Fruit fly (Drosophila melanogaster) whole organism, embryonic: ENCODE data around the gene Hsp22.

Experiments used
- Ada2b ChIP-seq: fragments of 200-800 bp; sonication (Bioruptor generic); IDR thresholded peaks from 2 replicates; pipeline ENCODE4 v1.3.6; 2022; ENCODE audit warnings: missing biosample characterization, missing genetic modification characterization
- Asciz ChIP-seq: fragments of 200-800 bp; sonication (Bioruptor generic); optimal IDR thresholded peaks from 2 replicates; lab custom pipeline; 2017; ENCODE audit warnings: missing biosample characterization, mild to moderate bottlenecking, missing genetic modification characterization, missing genetic modification reagents
- B-H1 ChIP-seq: fragments of 200-800 bp; sonication (Bioruptor generic); IDR thresholded peaks from 3 replicates; pipeline ENCODE4 v1.3.6; 2022; ENCODE audit warnings: missing biosample characterization, missing genetic modification characterization
- Bgb ChIP-seq: fragments of 200-800 bp; sonication (Bioruptor generic); IDR thresholded peaks from 2 replicates; pipeline ENCODE4 v1.3.6; 2022; ENCODE audit warnings: missing biosample characterization, missing genetic modification characterization; ENCODE audit not compliant: partially characterized antibody
- Blimp-1 ChIP-seq: fragments of 200-800 bp; sonication (Bioruptor generic); optimal IDR thresholded peaks from 3 replicates; lab custom pipeline; 2018; ENCODE audit warnings: missing biosample characterization, missing genetic modification characterization, mild to moderate bottlenecking, moderate library complexity, missing genetic modification reagents
- CG12391 ChIP-seq: fragments of 200-800 bp; sonication (Bioruptor generic); optimal IDR thresholded peaks from 3 replicates; lab custom pipeline; 2018; ENCODE audit warnings: missing biosample characterization, mild to moderate bottlenecking, missing genetic modification characterization, moderate library complexity
- CG12659 ChIP-seq: fragments of 200-800 bp; sonication (Bioruptor generic); optimal IDR thresholded peaks from 3 replicates; lab custom pipeline; 2017; ENCODE audit warnings: mild to moderate bottlenecking, missing biosample characterization, missing genetic modification reagents, missing genetic modification characterization
- CG13624 ChIP-seq: fragments of 200-800 bp; sonication (Bioruptor generic); optimal IDR thresholded peaks from 2 replicates; lab custom pipeline; 2016; ENCODE audit warnings: missing biosample characterization, missing genetic modification characterization
- CG13894 ChIP-seq: fragments of 200-800 bp; sonication (Bioruptor generic); optimal IDR thresholded peaks from 3 replicates; lab custom pipeline; 2018; ENCODE audit warnings: missing biosample characterization, mild to moderate bottlenecking, missing genetic modification characterization, moderate library complexity
- CG2199 ChIP-seq: fragments of 200-800 bp; sonication (Bioruptor generic); IDR thresholded peaks from 3 replicates; pipeline ENCODE4 v1.3.6; 2022; ENCODE audit warnings: missing biosample characterization, missing genetic modification characterization
- CG42726 ChIP-seq: fragments of 200-800 bp; sonication (Bioruptor generic); IDR thresholded peaks from 2 replicates; pipeline ENCODE4 v1.3.6; 2022; ENCODE audit warnings: missing biosample characterization, missing genetic modification characterization; ENCODE audit not compliant: partially characterized antibody
- CG4854 ChIP-seq: fragments of 200-800 bp; sonication (Bioruptor generic); optimal IDR thresholded peaks from 2 replicates; lab custom pipeline; 2016; ENCODE audit warnings: missing biosample characterization, missing genetic modification characterization, inconsistent platforms
- CG7745 ChIP-seq: fragments of 200-800 bp; sonication (Bioruptor generic); optimal IDR thresholded peaks from 2 replicates; lab custom pipeline; 2018; ENCODE audit warnings: missing biosample characterization, mild to moderate bottlenecking, missing genetic modification characterization, moderate library complexity
- CG8765 ChIP-seq: fragments of 200-800 bp; sonication (Bioruptor generic); IDR thresholded peaks from 2 replicates; pipeline ENCODE4 v1.3.6; 2022; ENCODE audit warnings: missing biosample characterization, missing genetic modification characterization
- CrebB ChIP-seq: fragments of 200-800 bp; sonication (Bioruptor generic); optimal IDR thresholded peaks from 3 replicates; lab custom pipeline; 2018; ENCODE audit warnings: missing biosample characterization, mild to moderate bottlenecking, missing genetic modification characterization
- Drgx ChIP-seq: fragments of 200-800 bp; sonication (Bioruptor generic); IDR thresholded peaks from 2 replicates; pipeline ENCODE4 v1.3.6; 2022; ENCODE audit warnings: missing biosample characterization, missing genetic modification characterization
- Gsc ChIP-seq: fragments of 200-800 bp; sonication (Bioruptor generic); IDR thresholded peaks from 2 replicates; pipeline ENCODE4 v1.3.6; 2022; ENCODE audit warnings: missing biosample characterization, missing genetic modification characterization
- HLH3B ChIP-seq: fragments of 200-800 bp; sonication (Bioruptor generic); IDR thresholded peaks from 2 replicates; pipeline ENCODE4 v1.3.6; 2022; ENCODE audit warnings: missing biosample characterization, missing genetic modification characterization
- Hey ChIP-seq: fragments of 200-800 bp; sonication (Bioruptor generic); optimal IDR thresholded peaks from 3 replicates; lab custom pipeline; 2018; ENCODE audit warnings: missing biosample characterization, mild to moderate bottlenecking, missing genetic modification characterization
- Lhr ChIP-seq: fragments of 200-800 bp; sonication (Bioruptor generic); optimal IDR thresholded peaks from 3 replicates; lab custom pipeline; 2017; ENCODE audit warnings: mild to moderate bottlenecking, missing biosample characterization, missing genetic modification reagents, missing genetic modification characterization
- Lim3 ChIP-seq: fragments of 200-800 bp; sonication (Bioruptor generic); IDR thresholded peaks from 2 replicates; pipeline ENCODE4 v1.3.6; 2022; ENCODE audit warnings: missing biosample characterization, missing genetic modification characterization
- NC2β ChIP-seq: fragments of 200-800 bp; sonication (Bioruptor generic); optimal IDR thresholded peaks from 2 replicates; lab custom pipeline; 2016; ENCODE audit warnings: missing biosample characterization, missing genetic modification characterization
- Nf-YB ChIP-seq: fragments of 200-800 bp; sonication (Bioruptor generic); optimal IDR thresholded peaks from 3 replicates; lab custom pipeline; 2019; ENCODE audit warnings: missing biosample characterization, mild to moderate bottlenecking, missing genetic modification characterization, moderate library complexity
- Opbp ChIP-seq: fragments of 200-800 bp; sonication (Bioruptor generic); IDR thresholded peaks from 3 replicates; pipeline ENCODE4 v1.3.6; 2022; ENCODE audit warnings: missing biosample characterization, missing genetic modification characterization; ENCODE audit not compliant: partially characterized antibody
- Ptx1 ChIP-seq: fragments of 200-800 bp; sonication (Bioruptor generic); IDR thresholded peaks from 2 replicates; pipeline ENCODE4 v1.3.6; 2022; ENCODE audit warnings: missing biosample characterization, missing genetic modification characterization
- Spps ChIP-seq: fragments of 200-800 bp; sonication (Bioruptor generic); optimal IDR thresholded peaks from 2 replicates; lab custom pipeline; 2018; ENCODE audit warnings: missing biosample characterization, mild to moderate bottlenecking, missing genetic modification characterization
- Xrp1 ChIP-seq: fragments of 200-800 bp; sonication (Bioruptor generic); IDR thresholded peaks from 2 replicates; pipeline ENCODE4 v1.3.6; 2022; ENCODE audit warnings: missing biosample characterization, missing genetic modification characterization
- caup ChIP-seq: fragments of 200-800 bp; sonication (Bioruptor generic); optimal IDR thresholded peaks from 3 replicates; lab custom pipeline; 2017; ENCODE audit warnings: missing biosample characterization, mild to moderate bottlenecking, missing genetic modification characterization, moderate library complexity; ENCODE audit not compliant: severe bottlenecking
- ci ChIP-seq: fragments of 200-800 bp; sonication (Bioruptor generic); IDR thresholded peaks from 3 replicates; pipeline ENCODE4 v1.3.6; 2022; ENCODE audit warnings: missing biosample characterization, missing genetic modification characterization
- crc ChIP-seq: fragments of 200-800 bp; sonication (Bioruptor generic); optimal IDR thresholded peaks from 2 replicates; lab custom pipeline; 2016; ENCODE audit warnings: missing biosample characterization, missing genetic modification characterization
- dimm ChIP-seq: fragments of 200-800 bp; sonication (Bioruptor generic); IDR thresholded peaks from 2 replicates; pipeline ENCODE4 v1.3.6; 2022; ENCODE audit warnings: missing biosample characterization, missing genetic modification characterization
- fd64A ChIP-seq: fragments of 200-800 bp; sonication (Bioruptor generic); optimal IDR thresholded peaks from 3 replicates; lab custom pipeline; 2018; ENCODE audit warnings: missing biosample characterization, mild to moderate bottlenecking, missing genetic modification characterization
- grau ChIP-seq: fragments of 200-800 bp; optimal IDR thresholded peaks from 3 replicates; lab custom pipeline; 2019; ENCODE audit warnings: missing biosample characterization, mild to moderate bottlenecking, missing genetic modification characterization, moderate library complexity
- gsb-n ChIP-seq: fragments of 200-800 bp; sonication (Bioruptor generic); optimal IDR thresholded peaks from 3 replicates; lab custom pipeline; 2018; ENCODE audit warnings: missing biosample characterization, mild to moderate bottlenecking, missing genetic modification characterization
- h ChIP-seq: fragments of >200 bp; optimal IDR thresholded peaks from 2 replicates; lab custom pipeline; 2017
- hkb ChIP-seq, 2 experiments: fragments of 200-800 bp in 1 of 2; fragments of >200 bp in 1 of 2; sonication (Bioruptor generic) in 1 of 2; IDR thresholded peaks in 1 of 2; optimal IDR thresholded peaks in 1 of 2; 2 replicates each; pipeline versions ENCODE4 v1.3.6 to Lab custom; 2017 to 2022; ENCODE audit warnings: missing biosample characterization in 1 of 2, missing genetic modification characterization in 1 of 2
- inv ChIP-seq: fragments of 200-800 bp; sonication (Bioruptor generic); IDR thresholded peaks from 2 replicates; pipeline ENCODE4 v1.3.6; 2022; ENCODE audit warnings: missing biosample characterization, missing genetic modification characterization; ENCODE audit not compliant: partially characterized antibody
- mirr ChIP-seq: fragments of 200-800 bp; sonication (Bioruptor generic); optimal IDR thresholded peaks from 3 replicates; lab custom pipeline; 2018; ENCODE audit warnings: missing biosample characterization, mild to moderate bottlenecking, missing genetic modification characterization
- nerfin-1 ChIP-seq: fragments of 200-800 bp; sonication (Bioruptor generic); optimal IDR thresholded peaks from 3 replicates; lab custom pipeline; 2019; ENCODE audit warnings: missing biosample characterization, mild to moderate bottlenecking, missing genetic modification characterization, moderate library complexity
- peb ChIP-seq: fragments of 200-800 bp; sonication (Bioruptor generic); IDR thresholded peaks from 2 replicates; pipeline ENCODE4 v1.3.6; 2022; ENCODE audit warnings: missing biosample characterization, missing genetic modification characterization
- pfk ChIP-seq: fragments of 200-800 bp; sonication (Bioruptor generic); optimal IDR thresholded peaks from 2 replicates; lab custom pipeline; 2018; ENCODE audit warnings: missing biosample characterization, mild to moderate bottlenecking, missing genetic modification characterization, moderate library complexity
- prd ChIP-seq, 3 experiments: fragments of >200 bp in 2 of 3; fragments of 200-800 bp in 1 of 3; sonication (Bioruptor generic) in 1 of 3; optimal IDR thresholded peaks in 2 of 3; IDR thresholded peaks in 1 of 3; 2 replicates in 2 of 3; 3 replicates in 1 of 3; pipeline versions ENCODE4 v1.3.6 to Lab custom; 2017 to 2022; ENCODE audit warnings: missing biosample characterization in 1 of 3, missing genetic modification characterization in 1 of 3
- pros ChIP-seq: fragments of 200-800 bp; sonication (Bioruptor generic); optimal IDR thresholded peaks from 3 replicates; lab custom pipeline; 2019; ENCODE audit warnings: missing biosample characterization, mild to moderate bottlenecking, missing genetic modification characterization, moderate library complexity
- pzg ChIP-seq: fragments of 200-800 bp; sonication (Bioruptor generic); optimal IDR thresholded peaks from 3 replicates; lab custom pipeline; 2018; ENCODE audit warnings: missing biosample characterization, mild to moderate bottlenecking, missing genetic modification characterization, moderate library complexity
- tap ChIP-seq: fragments of 200-800 bp; optimal IDR thresholded peaks from 3 replicates; lab custom pipeline; 2019; ENCODE audit warnings: missing biosample characterization, mild to moderate bottlenecking, missing genetic modification characterization, moderate library complexity
- vfl ChIP-seq: fragments of 200-800 bp; sonication (Bioruptor generic); optimal IDR thresholded peaks from 2 replicates; lab custom pipeline; 2016; ENCODE audit warnings: missing biosample characterization, missing genetic modification characterization
- wdn ChIP-seq: fragments of 200-800 bp; sonication (Bioruptor generic); IDR thresholded peaks from 2 replicates; pipeline ENCODE4 v1.3.6; 2022; ENCODE audit warnings: missing biosample characterization, missing genetic modification characterization

Hsp22 gene

dm6 chr3L:9422636-9423419 is 50.1 kb downstream of the Hsp22 start, which contains the start of gene aay (continued):
- peak; percentile 99 for TF ChIP-seq CG4854 (GFP tag; lab: Kevin White, UChicago)
- peak; percentile 97 for TF ChIP-seq vfl (GFP tag; lab: Kevin White, UChicago)
- TF ChIP-seq ci (GFP tag; lab: Robert Waterston, UW) = peak; percentile 99
- TF ChIP-seq wdn (GFP tag; lab: Robert Waterston, UW) = peak; percentile 95
- peak; percentile 99 for TF ChIP-seq CG12659 (GFP tag; lab: Kevin White, UChicago)
- peak; percentile 98 for TF ChIP-seq Drgx (GFP tag; lab: Robert Waterston, UW)
- TF ChIP-seq fd64A (GFP tag; lab: Kevin White, UChicago) = peak; percentile 97
- no peak; the same call in 1 of the 2 replicates for TF ChIP-seq CG42726
- peak; percentile 92 for TF ChIP-seq Nf-YB (GFP tag; lab: Kevin White, UChicago)
- TF ChIP-seq CG13894 = peak; percentile 97
- peak; percentile 99 for TF ChIP-seq CrebB
- peak; percentile 94 for TF ChIP-seq crc (GFP tag; lab: Kevin White, UChicago)
- TF ChIP-seq Lim3 = peak; percentile 93
- peak; percentile 98 for TF ChIP-seq nerfin-1 (tag; lab: Kevin White, UChicago)
- peak; percentile 97 for TF ChIP-seq CG2199 (GFP tag; lab: Robert Waterston, UW)
- peak; percentile 50 for TF ChIP-seq pfk (GFP tag; lab: Kevin White, UChicago)
- peak; percentile 98 for TF ChIP-seq HLH3B (GFP tag; lab: Robert Waterston, UW)
- peak; percentile 87 for TF ChIP-seq pros (GFP tag; lab: Kevin White, UChicago)
- peak; percentile 99 for TF ChIP-seq tap (tag; lab: Kevin White, UChicago)
- peak; percentile 88 for TF ChIP-seq CG7745 (tag; lab: Kevin White, UChicago)
- TF ChIP-seq gsb-n (tag; lab: Kevin White, UChicago) = peak; percentile 100
- TF ChIP-seq grau (tag; lab: Kevin White, UChicago) = peak; percentile 99
- peak; percentile 99 for TF ChIP-seq Asciz (GFP tag; lab: Kevin White, UChicago)
- TF ChIP-seq hkb (optimal IDR thresholded peaks at IDR 0.05; lab: Kevin White, UChicago) = no peak
- peak; percentile 99 for TF ChIP-seq hkb (GFP tag; IDR thresholded peaks at IDR 0.05; lab: Robert Waterston, UW)
- peak; percentile 98 for TF ChIP-seq Ada2b (GFP tag; lab: Robert Waterston, UW)
- TF ChIP-seq Lhr (GFP tag; lab: Kevin White, UChicago) = peak; percentile 96
- TF ChIP-seq inv (GFP tag; lab: Robert Waterston, UW) = no peak
- TF ChIP-seq Spps (tag; lab: Kevin White, UChicago) = peak; percentile 98
- TF ChIP-seq Ptx1 (GFP tag; lab: Robert Waterston, UW) = peak; percentile 99
- peak; percentile 100 for TF ChIP-seq CG12391 (tag; lab: Kevin White, UChicago)
- peak; percentile 90 for TF ChIP-seq mirr (GFP tag; lab: Kevin White, UChicago)
- peak; percentile 17 for TF ChIP-seq pzg (GFP tag; lab: Kevin White, UChicago)
- TF ChIP-seq h (lab: Kevin White, UChicago) = no peak
- TF ChIP-seq Xrp1 (GFP tag; lab: Robert Waterston, UW) = peak; percentile 99
- peak; percentile 98 for TF ChIP-seq CG8765 (GFP tag; lab: Robert Waterston, UW)
- TF ChIP-seq peb (GFP tag; lab: Robert Waterston, UW) = peak; percentile 96
- no peak for TF ChIP-seq Opbp
- peak; percentile 99 for TF ChIP-seq Blimp-1 (GFP tag; lab: Kevin White, UChicago)
- peak; percentile 93 for TF ChIP-seq dimm (GFP tag; lab: Robert Waterston, UW)
- peak; percentile 99 for TF ChIP-seq CG13624 (GFP tag; lab: Kevin White, UChicago)
- TF ChIP-seq NC2β (GFP tag; lab: Kevin White, UChicago) = peak; percentile 96
- peak; percentile 95 for TF ChIP-seq Gsc (GFP tag; lab: Robert Waterston, UW)
- peak; percentile 99 for TF ChIP-seq caup (GFP tag; lab: Kevin White, UChicago)
- TF ChIP-seq B-H1 (GFP tag; lab: Robert Waterston, UW) = peak; percentile 97
- TF ChIP-seq Bgb = peak; percentile 21; the same call in 1 of the 2 replicates
- peak; percentile 79 for TF ChIP-seq Hey (tag; lab: Kevin White, UChicago)
- TF ChIP-seq prd (optimal IDR thresholded peaks at IDR 0.05; lab: Kevin White, UChicago) = no peak
- TF ChIP-seq prd (GFP tag; IDR thresholded peaks at IDR 0.05; lab: Robert Waterston, UW) = peak; percentile 99
